Worm (Caenorhabditis elegans): ENCODE measurements around the gene ora-1.

Gene ora-1

ce11 chrIV:8026361-8026760 is 48.7 kb downstream of the ora-1 start:
- no peak for TF ChIP-seq R02D3.7 (tag; optimal IDR thresholded peaks at IDR 0.05)
- peak; percentile 36 for TF ChIP-seq nhr-25 (tag; optimal IDR thresholded peaks at IDR 0.05)
- no peak for TF ChIP-seq tbx-2 (tag; optimal IDR thresholded peaks at IDR 0.05)
- TF ChIP-seq jun-1 (tag; optimal IDR thresholded peaks at IDR 0.05): peak; percentile 19
- TF ChIP-seq nfya-1 (tag; optimal IDR thresholded peaks at IDR 0.05; ENCODE audit: insufficient read depth): peak; percentile 8
- peak; percentile 91 for TF ChIP-seq pqm-1 (tag; optimal IDR thresholded peaks at IDR 0.05)
- TF ChIP-seq nhr-43 (tag; optimal IDR thresholded peaks at IDR 0.05; ENCODE audit: poor library complexity, severe bottlenecking): no peak
- no peak for TF ChIP-seq fos-1 (tag; optimal IDR thresholded peaks at IDR 0.05)
- no peak for TF ChIP-seq fkh-10 (GFP tag; optimal IDR thresholded peaks at IDR 0.05)
- peak in 2 of 3 experiments; percentile 34 to 46 for TF ChIP-seq elt-3 (tag; optimal IDR thresholded peaks at IDR 0.05)
- TF ChIP-seq mdl-1 (tag; optimal IDR thresholded peaks at IDR 0.05): peak; percentile 34
- TF ChIP-seq elt-2 (tag; optimal IDR thresholded peaks at IDR 0.05): peak; percentile 90
- TF ChIP-seq hmg-11 (tag; optimal IDR thresholded peaks at IDR 0.05): no peak

ce11 chrIV:8027293-8027866 is 49.7 kb downstream of the ora-1 start:
- TF ChIP-seq nhr-25 (tag; optimal IDR thresholded peaks at IDR 0.05): peak; percentile 70
- peak; percentile 26 for TF ChIP-seq elt-2 (tag; optimal IDR thresholded peaks at IDR 0.05)
- no peak for TF ChIP-seq nhr-28 (tag; optimal IDR thresholded peaks at IDR 0.05)
- peak; percentile 57 for TF ChIP-seq nhr-23 (tag; optimal IDR thresholded peaks at IDR 0.05)
- TF ChIP-seq unc-62 (GFP tag; optimal IDR thresholded peaks at IDR 0.05): no peak
- peak; percentile 3 for TF ChIP-seq ceh-28 (tag; optimal IDR thresholded peaks at IDR 0.05)
- no peak for TF ChIP-seq sea-2 (GFP tag; optimal IDR thresholded peaks at IDR 0.05)
- no peak for TF ChIP-seq lin-15B (tag; optimal IDR thresholded peaks at IDR 0.05)
- TF ChIP-seq egl-5 (tag; optimal IDR thresholded peaks at IDR 0.05): no peak

ce11 chrIV:8028372-8028771 is 50.7 kb downstream of the ora-1 start:
- peak; percentile 64 for TF ChIP-seq pqm-1 (tag; optimal IDR thresholded peaks at IDR 0.05)
- TF ChIP-seq nhr-25 (tag; optimal IDR thresholded peaks at IDR 0.05): peak; percentile 95
- no peak for TF ChIP-seq sea-2 (GFP tag; optimal IDR thresholded peaks at IDR 0.05)
- no peak for TF ChIP-seq nhr-67 (tag; optimal IDR thresholded peaks at IDR 0.05)
- TF ChIP-seq elt-1 (tag; optimal IDR thresholded peaks at IDR 0.05): peak; percentile 42
- TF ChIP-seq fkh-10 (GFP tag; optimal IDR thresholded peaks at IDR 0.05): no peak
- TF ChIP-seq ztf-4 (tag; optimal IDR thresholded peaks at IDR 0.05): no peak
- TF ChIP-seq zag-1 (tag; optimal IDR thresholded peaks at IDR 0.05): no peak
- TF ChIP-seq ceh-28 (tag; optimal IDR thresholded peaks at IDR 0.05): no peak
- no peak for TF ChIP-seq egl-27 (tag; optimal IDR thresholded peaks at IDR 0.05)
- no peak for TF ChIP-seq mml-1 (tag; optimal IDR thresholded peaks at IDR 0.05)
- no peak for TF ChIP-seq nhr-11 (tag; optimal IDR thresholded peaks at IDR 0.05)
- TF ChIP-seq lsy-12 (tag; optimal IDR thresholded peaks at IDR 0.05): peak; percentile 9
- no peak for TF ChIP-seq ZK546.5 (tag; optimal IDR thresholded peaks at IDR 0.05)
- TF ChIP-seq nhr-77 (tag; optimal IDR thresholded peaks at IDR 0.05): no peak
- TF ChIP-seq daf-12 (tag; optimal IDR thresholded peaks at IDR 0.05): no peak
- TF ChIP-seq egl-5 (tag; optimal IDR thresholded peaks at IDR 0.05): no peak
- TF ChIP-seq lin-39 (tag; optimal IDR thresholded peaks at IDR 0.05): no peak
- peak; percentile 75 for TF ChIP-seq nhr-43 (tag; optimal IDR thresholded peaks at IDR 0.05; ENCODE audit: poor library complexity, severe bottlenecking)
- TF ChIP-seq ceh-9 (tag; optimal IDR thresholded peaks at IDR 0.05): no peak
- TF ChIP-seq R02D3.7 (tag; optimal IDR thresholded peaks at IDR 0.05): no peak
- TF ChIP-seq nhr-28 (tag; optimal IDR thresholded peaks at IDR 0.05): no peak
- TF ChIP-seq unc-62 (GFP tag; optimal IDR thresholded peaks at IDR 0.05): no peak
- TF ChIP-seq nhr-23 (tag; optimal IDR thresholded peaks at IDR 0.05): peak; percentile 92
- no peak for TF ChIP-seq nhr-76 (tag; optimal IDR thresholded peaks at IDR 0.05)
- no peak for TF ChIP-seq tbx-2 (tag; optimal IDR thresholded peaks at IDR 0.05)
- TF ChIP-seq hmg-11 (tag; optimal IDR thresholded peaks at IDR 0.05): no peak
- no peak for TF ChIP-seq fkh-2 (tag; optimal IDR thresholded peaks at IDR 0.05)
- no peak for TF ChIP-seq skn-1 (tag; optimal IDR thresholded peaks at IDR 0.05)
- TF ChIP-seq elt-3 (tag; optimal IDR thresholded peaks at IDR 0.05): peak in 1 of 3 experiments; percentile 87
- peak; percentile 68 for TF ChIP-seq mdl-1 (tag; optimal IDR thresholded peaks at IDR 0.05)
- TF ChIP-seq lin-15B (tag; optimal IDR thresholded peaks at IDR 0.05): no peak
- TF ChIP-seq pha-4 (tag; optimal IDR thresholded peaks at IDR 0.05): no peak
- TF ChIP-seq elt-2 (tag; optimal IDR thresholded peaks at IDR 0.05): peak; percentile 88
- peak; percentile 56 for TF ChIP-seq ama-1 (optimal IDR thresholded peaks at IDR 0.05)
- TF ChIP-seq snpc-4 (tag; optimal IDR thresholded peaks at IDR 0.05): no peak
- TF ChIP-seq ceh-82 (tag; optimal IDR thresholded peaks at IDR 0.05): no peak
- TF ChIP-seq nhr-237 (tag; optimal IDR thresholded peaks at IDR 0.05): no peak
- TF ChIP-seq nhr-12 (tag; optimal IDR thresholded peaks at IDR 0.05): no peak
- no peak for TF ChIP-seq ceh-16 (tag; optimal IDR thresholded peaks at IDR 0.05)
- no peak for TF ChIP-seq jun-1 (tag; optimal IDR thresholded peaks at IDR 0.05)
- no peak for TF ChIP-seq ztf-11 (tag; optimal IDR thresholded peaks at IDR 0.05)
- no peak for TF ChIP-seq aly-2 (tag; optimal IDR thresholded peaks at IDR 0.05)
- TF ChIP-seq nfya-1 (tag; optimal IDR thresholded peaks at IDR 0.05; ENCODE audit: insufficient read depth): no peak
- TF ChIP-seq fos-1 (tag; optimal IDR thresholded peaks at IDR 0.05): no peak
- TF ChIP-seq unc-39 (tag; optimal IDR thresholded peaks at IDR 0.05): no peak
